Fruit fly (Drosophila melanogaster) whole organism, embryonic: ENCODE data around the gene Nse4.

ENCODE experiments used
- Adf1 ChIP-seq: fragments of 200-800 bp; sonication (Bioruptor generic); IDR thresholded peaks from 2 replicates; pipeline ENCODE4 v1.3.6; 2022; ENCODE audit warnings: missing biosample characterization, missing genetic modification characterization
- B-H2 ChIP-seq: fragments of 200-800 bp; sonication (Bioruptor generic); optimal IDR thresholded peaks from 2 replicates; lab custom pipeline; 2018; ENCODE audit warnings: missing biosample characterization, mild to moderate bottlenecking, missing genetic modification characterization
- CG10267 ChIP-seq: fragments of 200-800 bp; sonication (Bioruptor generic); optimal IDR thresholded peaks from 2 replicates; lab custom pipeline; 2018; ENCODE audit warnings: missing biosample characterization, mild to moderate bottlenecking, missing genetic modification characterization, moderate library complexity
- CG10321 ChIP-seq: fragments of 200-800 bp; sonication (Bioruptor generic); IDR thresholded peaks from 2 replicates; pipeline ENCODE4 v1.3.6; 2022; ENCODE audit warnings: missing biosample characterization, missing genetic modification characterization
- CG10959 ChIP-seq: fragments of 200-800 bp; sonication (Bioruptor generic); IDR thresholded peaks from 2 replicates; pipeline ENCODE4 v1.3.6; 2022; ENCODE audit warnings: missing biosample characterization, missing genetic modification characterization
- CG12104 ChIP-seq: fragments of 200-800 bp; sonication (Bioruptor generic); optimal IDR thresholded peaks from 3 replicates; lab custom pipeline; 2016; ENCODE audit warnings: missing biosample characterization, missing genetic modification characterization
- CG12391 ChIP-seq: fragments of 200-800 bp; sonication (Bioruptor generic); optimal IDR thresholded peaks from 3 replicates; lab custom pipeline; 2018; ENCODE audit warnings: missing biosample characterization, mild to moderate bottlenecking, missing genetic modification characterization, moderate library complexity
- CG14710 ChIP-seq: fragments of 200-800 bp; sonication (Bioruptor generic); optimal IDR thresholded peaks from 3 replicates; lab custom pipeline; 2019; ENCODE audit warnings: missing biosample characterization, mild to moderate bottlenecking, missing genetic modification characterization, moderate library complexity
- CG15269 ChIP-seq: fragments of 200-800 bp; sonication (Bioruptor generic); optimal IDR thresholded peaks from 2 replicates; lab custom pipeline; 2018; ENCODE audit warnings: missing biosample characterization, mild to moderate bottlenecking, missing genetic modification characterization, moderate library complexity
- CG31388 ChIP-seq: fragments of 200-800 bp; sonication (Bioruptor generic); optimal IDR thresholded peaks from 2 replicates; lab custom pipeline; 2016; ENCODE audit warnings: missing biosample characterization, missing genetic modification characterization
- CG32772 ChIP-seq: fragments of 200-800 bp; sonication (Bioruptor generic); IDR thresholded peaks from 2 replicates; pipeline ENCODE4 v1.3.6; 2022; ENCODE audit warnings: missing biosample characterization, missing genetic modification characterization
- CG3726 ChIP-seq: fragments of 200-800 bp; sonication (Bioruptor generic); IDR thresholded peaks from 3 replicates; pipeline ENCODE4, ENCODE4 v1.3.6; 2022; ENCODE audit warnings: missing biosample characterization, missing genetic modification characterization
- CG3838 ChIP-seq: fragments of 200-800 bp; sonication (Bioruptor generic); optimal IDR thresholded peaks from 3 replicates; lab custom pipeline; 2016; ENCODE audit warnings: missing biosample characterization, missing genetic modification characterization
- CG4328 ChIP-seq: fragments of 200-800 bp; sonication (Bioruptor generic); optimal IDR thresholded peaks from 3 replicates; lab custom pipeline; 2017; ENCODE audit warnings: missing biosample characterization, missing genetic modification reagents, missing genetic modification characterization
- CG4360 ChIP-seq: fragments of 200-800 bp; sonication (Bioruptor generic); IDR thresholded peaks from 2 replicates; pipeline ENCODE4 v1.3.6; 2022; ENCODE audit warnings: missing biosample characterization, missing genetic modification characterization
- CG5245 ChIP-seq: fragments of 200-800 bp; sonication (Bioruptor generic); optimal IDR thresholded peaks from 3 replicates; lab custom pipeline; 2016; ENCODE audit warnings: missing biosample characterization, missing genetic modification characterization
- CG7357 ChIP-seq: fragments of 200-800 bp; sonication (Bioruptor generic); IDR thresholded peaks from 3 replicates; pipeline ENCODE4 v1.3.6; 2022; ENCODE audit warnings: missing biosample characterization, missing genetic modification characterization
- CG7928 ChIP-seq: fragments of 200-800 bp; sonication (Bioruptor generic); optimal IDR thresholded peaks from 2 replicates; lab custom pipeline; 2017; ENCODE audit warnings: missing biosample characterization, mild to moderate bottlenecking, missing genetic modification characterization
- CG7963 ChIP-seq: fragments of 200-800 bp; sonication (Bioruptor generic); IDR thresholded peaks from 3 replicates; pipeline ENCODE4 v1.3.6; 2022; ENCODE audit warnings: missing biosample characterization, missing genetic modification characterization; ENCODE audit not compliant: partially characterized antibody
- CG8388 ChIP-seq: fragments of 200-800 bp; sonication (Bioruptor generic); optimal IDR thresholded peaks from 2 replicates; lab custom pipeline; 2019; ENCODE audit warnings: missing biosample characterization, mild to moderate bottlenecking, missing genetic modification characterization, moderate library complexity
- CG9215 ChIP-seq: fragments of 200-800 bp; sonication (Bioruptor generic); IDR thresholded peaks from 2 replicates; pipeline ENCODE4 v1.3.6; 2022; ENCODE audit warnings: missing biosample characterization, missing genetic modification characterization
- CTCF ChIP-seq: fragments of 200-800 bp; sonication (Bioruptor generic); optimal IDR thresholded peaks from 2 replicates; lab custom pipeline; 2017; ENCODE audit warnings: missing biosample characterization, mild to moderate bottlenecking, missing genetic modification characterization, moderate library complexity
- ERR ChIP-seq: fragments of 200-800 bp; sonication (Bioruptor generic); optimal IDR thresholded peaks from 2 replicates; lab custom pipeline; 2016; ENCODE audit warnings: missing biosample characterization, missing genetic modification characterization
- HLH4C ChIP-seq: fragments of 200-800 bp; sonication (Bioruptor generic); IDR thresholded peaks from 3 replicates; pipeline ENCODE4 v1.3.6; 2022; ENCODE audit warnings: missing biosample characterization, missing genetic modification characterization; ENCODE audit not compliant: partially characterized antibody
- Lpt ChIP-seq: fragments of >200 bp; optimal IDR thresholded peaks from 2 replicates; lab custom pipeline; 2018; ENCODE audit warnings: missing biosample characterization, missing genetic modification characterization
- MBD-R2 ChIP-seq: fragments of 200-800 bp; sonication (Bioruptor generic); IDR thresholded peaks from 2 replicates; pipeline ENCODE4 v1.3.6; 2022; ENCODE audit warnings: missing biosample characterization, missing genetic modification characterization
- MTF-1 ChIP-seq: fragments of 200-800 bp; sonication (Bioruptor generic); optimal IDR thresholded peaks from 2 replicates; lab custom pipeline; 2018; ENCODE audit warnings: missing biosample characterization, mild to moderate bottlenecking, missing genetic modification characterization, borderline replicate concordance
- Med ChIP-seq: fragments of 200-800 bp; sonication (Bioruptor generic); peaks from one replicate; lab custom pipeline; 2016; ENCODE audit warnings: missing biosample characterization, missing genetic modification characterization, mild to moderate bottlenecking, inconsistent platforms, moderate library complexity
- Mrtf ChIP-seq: fragments of 200-800 bp; sonication (Bioruptor generic); IDR thresholded peaks from 3 replicates; pipeline ENCODE4 v1.3.6; 2022; ENCODE audit warnings: missing biosample characterization, missing genetic modification characterization
- Nf-YB ChIP-seq: fragments of 200-800 bp; sonication (Bioruptor generic); optimal IDR thresholded peaks from 3 replicates; lab custom pipeline; 2019; ENCODE audit warnings: missing biosample characterization, mild to moderate bottlenecking, missing genetic modification characterization, moderate library complexity
- Oaz ChIP-seq: fragments of 200-800 bp; sonication (Bioruptor generic); IDR thresholded peaks from 2 replicates; pipeline ENCODE4 v1.3.6; 2022; ENCODE audit warnings: missing biosample characterization, missing genetic modification characterization
- Ptx1 ChIP-seq: fragments of 200-800 bp; sonication (Bioruptor generic); IDR thresholded peaks from 2 replicates; pipeline ENCODE4 v1.3.6; 2022; ENCODE audit warnings: missing biosample characterization, missing genetic modification characterization
- TFAM ChIP-seq: fragments of 200-800 bp; sonication (Bioruptor generic); optimal IDR thresholded peaks from 2 replicates; lab custom pipeline; 2017; ENCODE audit warnings: missing biosample characterization, missing genetic modification characterization, inconsistent platforms
- Tbp ChIP-seq: fragments of >200 bp; optimal IDR thresholded peaks from 2 replicates; lab custom pipeline; 2018; ENCODE audit warnings: missing biosample characterization, missing genetic modification characterization
- ac ChIP-seq: fragments of 200-800 bp; sonication (Bioruptor generic); optimal IDR thresholded peaks from 3 replicates; lab custom pipeline; 2017; ENCODE audit warnings: missing biosample characterization, mild to moderate bottlenecking, missing genetic modification characterization
- bowl ChIP-seq: fragments of 200-800 bp; sonication (Bioruptor generic); IDR thresholded peaks from 2 replicates; pipeline ENCODE4 v1.3.6; 2022; ENCODE audit warnings: missing biosample characterization, missing genetic modification characterization
- btn ChIP-seq: fragments of 200-800 bp; sonication (Bioruptor generic); optimal IDR thresholded peaks from 2 replicates; lab custom pipeline; 2016; ENCODE audit warnings: missing biosample characterization, missing genetic modification characterization
- corto ChIP-seq: fragments of 200-800 bp; sonication (Bioruptor generic); optimal IDR thresholded peaks from 2 replicates; lab custom pipeline; 2016; ENCODE audit warnings: missing biosample characterization, mild to moderate bottlenecking, missing genetic modification characterization, moderate library complexity
- dimm ChIP-seq: fragments of 200-800 bp; sonication (Bioruptor generic); IDR thresholded peaks from 2 replicates; pipeline ENCODE4 v1.3.6; 2022; ENCODE audit warnings: missing biosample characterization, missing genetic modification characterization
- disco-r ChIP-seq: fragments of 200-800 bp; sonication (Bioruptor generic); optimal IDR thresholded peaks from 2 replicates; lab custom pipeline; 2016; ENCODE audit warnings: missing biosample characterization, missing genetic modification characterization
- gsb ChIP-seq: fragments of 200-800 bp; sonication (Bioruptor generic); IDR thresholded peaks from 2 replicates; pipeline ENCODE4 v1.3.6; 2022; ENCODE audit warnings: missing biosample characterization, missing genetic modification characterization
- hkb ChIP-seq, 2 experiments: fragments of 200-800 bp in 1 of 2; fragments of >200 bp in 1 of 2; sonication (Bioruptor generic) in 1 of 2; IDR thresholded peaks in 1 of 2; optimal IDR thresholded peaks in 1 of 2; 2 replicates each; pipeline versions ENCODE4 v1.3.6 to Lab custom; 2017 to 2022; ENCODE audit warnings: missing biosample characterization in 1 of 2, missing genetic modification characterization in 1 of 2
- ind ChIP-seq: fragments of 200-800 bp; sonication (Bioruptor generic); optimal IDR thresholded peaks from 3 replicates; lab custom pipeline; 2016; ENCODE audit warnings: missing biosample characterization, missing genetic modification characterization
- lilli ChIP-seq: fragments of 200-800 bp; sonication (Bioruptor generic); optimal IDR thresholded peaks from 3 replicates; lab custom pipeline; 2016; ENCODE audit warnings: missing biosample characterization, missing genetic modification characterization
- pnt ChIP-seq: fragments of 200-800 bp; sonication (Bioruptor generic); optimal IDR thresholded peaks from 3 replicates; lab custom pipeline; 2016; ENCODE audit warnings: missing biosample characterization, missing genetic modification characterization
- pum ChIP-seq: fragments of 200-800 bp; sonication (Bioruptor generic); optimal IDR thresholded peaks from 2 replicates; lab custom pipeline; 2016; ENCODE audit warnings: missing biosample characterization, missing genetic modification characterization
- sima ChIP-seq: fragments of 200-800 bp; sonication (Bioruptor generic); optimal IDR thresholded peaks from 2 replicates; lab custom pipeline; 2016; ENCODE audit warnings: missing biosample characterization, missing genetic modification characterization
- sr ChIP-seq: fragments of 200-800 bp; sonication (Bioruptor generic); IDR thresholded peaks from 3 replicates; pipeline ENCODE4 v1.3.6; 2022; ENCODE audit warnings: missing biosample characterization, missing genetic modification characterization
- tll ChIP-seq, 2 experiments: fragments of 200-800 bp in 1 of 2; fragments of >200 bp in 1 of 2; sonication (Bioruptor generic) in 1 of 2; optimal IDR thresholded peaks; 2 replicates each; lab custom pipeline; 2017 to 2019; ENCODE audit warnings: missing biosample characterization in 2 of 2, missing genetic modification characterization in 2 of 2, mild to moderate bottlenecking in 1 of 2, moderate library complexity in 1 of 2
- vfl ChIP-seq: fragments of 200-800 bp; sonication (Bioruptor generic); optimal IDR thresholded peaks from 2 replicates; lab custom pipeline; 2016; ENCODE audit warnings: missing biosample characterization, missing genetic modification characterization

The Nse4 gene

DNA sequence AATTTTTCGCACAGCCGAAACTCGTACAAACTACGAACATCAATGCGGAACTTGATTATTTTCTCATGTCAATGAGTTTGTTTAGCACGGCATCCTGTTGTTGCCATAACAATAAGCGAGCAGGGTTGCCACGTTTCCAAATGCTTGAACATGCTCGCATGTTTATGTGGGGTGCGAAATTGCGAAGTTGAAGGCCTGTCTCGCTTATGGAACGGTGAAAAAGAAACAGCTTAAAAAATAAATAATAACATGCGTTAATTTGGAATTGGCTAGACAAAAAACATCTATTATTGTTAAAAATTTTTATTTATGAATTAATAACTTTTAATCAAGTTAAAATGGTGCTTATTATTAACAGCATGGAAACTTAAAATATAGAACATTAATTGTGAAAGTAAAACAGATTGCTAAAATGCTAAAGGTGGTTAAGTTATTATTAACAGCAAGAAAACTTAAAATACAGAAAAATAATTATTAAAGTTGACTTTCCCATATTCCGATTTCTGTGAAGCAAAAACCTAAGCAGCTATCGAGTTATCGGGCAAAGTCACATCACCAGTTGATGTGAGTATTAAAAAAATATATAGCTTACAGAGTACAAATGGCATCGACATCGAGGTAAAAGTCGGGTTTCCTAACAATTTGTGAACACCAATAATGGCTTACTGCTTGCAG lies 8.3 kb upstream of the Nse4 start, which contains the start of the genes Bug22 and TfIIB (continued):
- TF ChIP-seq CG10959 (GFP tag; lab: Robert Waterston, UW) (no peak), CG12391 (tag; lab: Kevin White, UChicago) (peak; percentile 88), ac (GFP tag; lab: Kevin White, UChicago) (no peak), MTF-1 (GFP tag; lab: Kevin White, UChicago) (peak; percentile 19), tll (GFP tag; optimal IDR thresholded peaks at IDR 0.05; lab: Kevin White, UChicago) (peak in 1 of 2 experiments; percentile 50), CG5245 (GFP tag; lab: Kevin White, UChicago) (peak; percentile 67), Nf-YB (GFP tag; lab: Kevin White, UChicago) (peak; percentile 51), pnt (GFP tag; lab: Kevin White, UChicago) (peak; percentile 43), CG10321 (GFP tag; lab: Robert Waterston, UW) (no peak), btn (GFP tag; lab: Kevin White, UChicago) (no peak), CG15269 (tag; lab: Kevin White, UChicago) (no peak), disco-r (no peak), hkb (optimal IDR thresholded peaks at IDR 0.05; lab: Kevin White, UChicago) (no peak), hkb (GFP tag; IDR thresholded peaks at IDR 0.05; lab: Robert Waterston, UW) (peak; percentile 75), gsb (GFP tag; lab: Robert Waterston, UW) (0 out of 2 replicates have a peak, but pooled peaks have one; percentile 30), sima (GFP tag; lab: Kevin White, UChicago) (no peak), ind (GFP tag; lab: Kevin White, UChicago) (peak; percentile 74), lilli (GFP tag; lab: Kevin White, UChicago) (peak; percentile 86), vfl (GFP tag; lab: Kevin White, UChicago) (peak; percentile 68), CG12104 (GFP tag; lab: Kevin White, UChicago) (peak; percentile 60), CG3838 (GFP tag; lab: Kevin White, UChicago) (no peak), Adf1 (peak; percentile 30; the same call in 1 of the 2 replicates), CG4360 (peak; percentile 40; the same call in 1 of the 2 replicates), TFAM (no peak), Oaz (GFP tag; lab: Robert Waterston, UW) (peak; percentile 23; the same call in 1 of the 2 replicates), CG14710 (peak; percentile 79), CG31388 (GFP tag; lab: Kevin White, UChicago) (peak; percentile 36), Tbp (GFP tag; lab: Kevin White, UChicago) (no peak), CG9215 (GFP tag; lab: Robert Waterston, UW) (no peak), Mrtf (no peak; the same call in 2 of the 3 replicates), pum (GFP tag; lab: Kevin White, UChicago) (peak; percentile 46), MBD-R2 (GFP tag; lab: Robert Waterston, UW) (peak; percentile 89), ERR (GFP tag; lab: Kevin White, UChicago) (peak; percentile 35), Lpt (GFP tag; lab: Kevin White, UChicago) (no peak), corto (GFP tag; lab: Kevin White, UChicago) (no peak), bowl (no peak), CTCF (GFP tag; lab: Kevin White, UChicago) (no peak), CG3726 (no peak), CG4328 (peak; percentile 44), CG10267 (tag; lab: Kevin White, UChicago) (peak; percentile 56), dimm (no peak), CG7928 (no peak), CG7963 (GFP tag; lab: Robert Waterston, UW) (no peak), B-H2 (peak; percentile 76), Ptx1 (GFP tag; lab: Robert Waterston, UW) (peak; percentile 75), Med (peak; percentile 94), CG7357 (GFP tag; lab: Robert Waterston, UW) (no peak), HLH4C (0 out of 3 replicates have a peak, but pooled peaks have one; percentile 33), CG8388 (GFP tag; lab: Kevin White, UChicago) (peak; percentile 45), CG32772 (GFP tag; lab: Robert Waterston, UW) (peak; percentile 45; the same call in 1 of the 2 replicates), sr (GFP tag; lab: Robert Waterston, UW) (no peak)
